Fruit fly (Drosophila melanogaster): Measurements from ENCODE around the gene CG43798.

DNA sequence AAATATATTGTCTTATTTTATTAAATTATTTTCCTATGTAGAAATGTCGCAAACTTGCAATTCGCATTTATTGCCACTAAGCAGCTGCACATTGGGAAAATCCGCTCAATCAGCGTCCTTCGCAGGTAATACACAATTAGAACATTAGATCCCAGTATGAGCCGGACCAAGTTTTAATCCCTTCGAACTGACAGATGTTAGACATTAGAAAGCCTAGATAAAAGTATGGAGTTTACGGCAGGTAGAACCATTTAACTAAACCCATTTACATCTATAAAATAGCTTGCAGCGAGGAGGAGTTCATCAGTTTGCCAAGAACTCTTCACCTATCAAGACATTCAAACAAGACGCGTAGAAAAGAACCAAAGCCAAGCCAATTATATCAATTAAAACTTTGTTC, 40.4 kb downstream of the CG43798 start, which contains the start of gene Elba3:
- TF ChIP-seq CG6276 (GFP tag; optimal IDR thresholded peaks at IDR 0.05) (no peak), CG6854 (GFP tag; optimal IDR thresholded peaks at IDR 0.05) (no peak), Hr38 (GFP tag; optimal IDR thresholded peaks at IDR 0.05) (no peak), Ets96B (tag; optimal IDR thresholded peaks at IDR 0.05) (no peak), acj6 (GFP tag; optimal IDR thresholded peaks at IDR 0.05) (no peak), ss (GFP tag; optimal IDR thresholded peaks at IDR 0.05) (no peak), CG6163 (GFP tag; IDR thresholded peaks at IDR 0.05) (no peak), CG31627 (GFP tag; optimal IDR thresholded peaks at IDR 0.05) (no peak), OdsH (GFP tag; optimal IDR thresholded peaks at IDR 0.05) (no peak), topi (GFP tag; optimal IDR thresholded peaks at IDR 0.05) (no peak), fd85E (GFP tag; optimal IDR thresholded peaks at IDR 0.05) (no peak), CG16779 (tag; optimal IDR thresholded peaks at IDR 0.05) (no peak)
